Fruit fly (Drosophila melanogaster): ENCODE data around the gene EndoU.

EndoU gene

dm6 chr3R:15919367-15920228 is 11.4 kb downstream of the EndoU start:
- no peak for TF ChIP-seq EcR (GFP tag; optimal IDR thresholded peaks at IDR 0.05)
- TF ChIP-seq Dll (optimal IDR thresholded peaks at IDR 0.05) = peak; percentile 76

- TF ChIP-seq pan (optimal IDR thresholded peaks at IDR 0.05) (no peak), EcR (GFP tag; optimal IDR thresholded peaks at IDR 0.05) (no peak), usp (GFP tag; optimal IDR thresholded peaks at IDR 0.05) (no peak), CG8478 (optimal IDR thresholded peaks at IDR 0.05) (no peak), Dll (optimal IDR thresholded peaks at IDR 0.05) (no peak), psq (optimal IDR thresholded peaks at IDR 0.05) (no peak)
Measured at dm6 chr3R:15920229-15920533, 12.0 kb downstream of the EndoU start.

dm6 chr3R:15920751-15921156 is 12.6 kb downstream of the EndoU start, which contains the start of gene Fbxl7:
Fbxl7 (plus strand) TSS chr3R:15920898.
- TF ChIP-seq psq (optimal IDR thresholded peaks at IDR 0.05) = no peak
- TF ChIP-seq EcR (GFP tag; optimal IDR thresholded peaks at IDR 0.05) = no peak
- TF ChIP-seq CG8478 (optimal IDR thresholded peaks at IDR 0.05) = no peak
- TF ChIP-seq usp (GFP tag; optimal IDR thresholded peaks at IDR 0.05) = no peak
- no peak for TF ChIP-seq Dll (optimal IDR thresholded peaks at IDR 0.05)
- no peak for TF ChIP-seq pan (optimal IDR thresholded peaks at IDR 0.05)

- TF ChIP-seq CG8478 (optimal IDR thresholded peaks at IDR 0.05) (no peak), pan (optimal IDR thresholded peaks at IDR 0.05) (no peak), psq (optimal IDR thresholded peaks at IDR 0.05) (no peak), usp (GFP tag; optimal IDR thresholded peaks at IDR 0.05) (no peak), EcR (GFP tag; optimal IDR thresholded peaks at IDR 0.05) (no peak)
Measured at dm6 chr3R:15921747-15922146, 13.5 kb downstream of the EndoU start.

DNA sequence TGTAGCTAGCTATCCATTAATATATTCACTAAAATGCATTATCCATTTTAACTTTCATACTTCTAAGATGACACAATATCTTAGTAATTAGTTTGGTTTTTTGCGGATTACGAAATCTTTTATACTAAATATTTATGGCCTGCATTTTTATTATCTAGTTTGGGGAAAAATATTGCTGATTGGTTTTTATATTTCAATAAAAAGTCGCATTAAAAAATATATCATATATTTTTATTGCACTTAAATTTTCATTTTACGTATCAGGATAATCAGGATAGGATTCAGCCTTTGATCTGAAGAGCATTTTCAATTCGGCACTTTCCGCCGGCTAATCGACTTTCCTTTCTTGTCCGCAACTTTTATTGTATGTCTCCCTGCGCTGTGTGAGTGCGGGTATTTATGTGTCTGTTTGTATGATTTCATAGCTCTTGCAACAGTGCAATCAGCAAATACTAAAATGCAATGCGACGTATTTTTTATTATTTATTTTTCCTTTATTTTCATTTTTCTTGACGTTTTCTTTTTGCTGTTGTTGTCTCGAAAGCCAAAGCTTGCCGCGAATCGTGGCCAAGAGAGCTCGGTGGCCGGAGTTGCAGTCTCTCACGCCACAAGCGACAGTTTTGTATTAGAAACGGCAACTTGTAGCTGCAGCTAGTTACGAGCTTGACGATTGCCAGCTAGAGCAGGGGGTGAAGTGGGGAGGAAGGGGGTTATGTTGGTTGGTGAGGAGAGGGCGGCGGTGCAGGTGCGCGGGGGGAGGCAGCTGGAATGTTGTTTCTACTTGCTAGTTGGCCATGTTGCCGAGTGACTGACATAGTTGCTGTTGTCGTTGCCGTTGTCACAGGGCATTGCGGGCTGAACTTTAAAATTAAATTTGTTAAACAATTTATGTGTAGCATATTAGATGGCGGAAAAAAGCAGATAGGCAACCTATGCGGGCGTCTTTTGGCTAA is 14.7 kb downstream of the EndoU start:
- TF ChIP-seq Dll (optimal IDR thresholded peaks at IDR 0.05) (no peak), pan (optimal IDR thresholded peaks at IDR 0.05) (no peak), CG8478 (optimal IDR thresholded peaks at IDR 0.05) (no peak), EcR (GFP tag; optimal IDR thresholded peaks at IDR 0.05) (no peak), psq (optimal IDR thresholded peaks at IDR 0.05) (no peak), usp (GFP tag; optimal IDR thresholded peaks at IDR 0.05) (no peak)

DNA sequence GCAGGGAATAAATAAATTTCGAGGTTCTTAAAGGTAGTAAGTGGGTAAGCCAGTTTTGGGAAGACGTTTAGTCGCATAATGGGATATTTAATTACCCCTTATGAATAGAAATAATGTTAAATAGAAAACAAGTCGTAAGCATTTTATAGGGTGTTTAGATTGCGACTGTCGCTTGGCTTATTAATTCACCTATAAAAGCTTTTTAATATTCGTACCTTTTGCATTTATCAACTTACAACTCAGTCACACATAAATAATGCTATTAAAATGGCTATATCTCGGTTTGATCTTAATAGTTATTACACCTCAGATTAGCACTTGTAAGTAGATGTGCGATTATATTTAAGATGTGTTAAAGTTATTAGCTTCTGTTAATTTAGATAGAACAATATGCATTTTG is 17.1 kb downstream of the EndoU start, which contains the start of gene CG34276:
CG34276 (plus strand) TSS at position 301 of the 400 bp plus-strand sequence.
- TF ChIP-seq CG8478 (optimal IDR thresholded peaks at IDR 0.05) (no peak), pan (optimal IDR thresholded peaks at IDR 0.05) (no peak), Dll (optimal IDR thresholded peaks at IDR 0.05) (no peak), psq (optimal IDR thresholded peaks at IDR 0.05) (no peak), EcR (GFP tag; optimal IDR thresholded peaks at IDR 0.05) (no peak), usp (GFP tag; optimal IDR thresholded peaks at IDR 0.05) (no peak)

- TF ChIP-seq usp (GFP tag; optimal IDR thresholded peaks at IDR 0.05) (no peak), Dll (optimal IDR thresholded peaks at IDR 0.05) (no peak), psq (optimal IDR thresholded peaks at IDR 0.05) (no peak), EcR (GFP tag; optimal IDR thresholded peaks at IDR 0.05) (no peak), CG8478 (optimal IDR thresholded peaks at IDR 0.05) (no peak), pan (optimal IDR thresholded peaks at IDR 0.05) (no peak)
Measured at dm6 chr3R:15925939-15926338, 17.7 kb downstream of the EndoU start.

dm6 chr3R:15927172-15927571 is 19.0 kb downstream of the EndoU start:
- TF ChIP-seq Dll (optimal IDR thresholded peaks at IDR 0.05) = no peak
- no peak for TF ChIP-seq usp (GFP tag; optimal IDR thresholded peaks at IDR 0.05)
- no peak for TF ChIP-seq CG8478 (optimal IDR thresholded peaks at IDR 0.05)
- TF ChIP-seq pan (optimal IDR thresholded peaks at IDR 0.05) = no peak

DNA sequence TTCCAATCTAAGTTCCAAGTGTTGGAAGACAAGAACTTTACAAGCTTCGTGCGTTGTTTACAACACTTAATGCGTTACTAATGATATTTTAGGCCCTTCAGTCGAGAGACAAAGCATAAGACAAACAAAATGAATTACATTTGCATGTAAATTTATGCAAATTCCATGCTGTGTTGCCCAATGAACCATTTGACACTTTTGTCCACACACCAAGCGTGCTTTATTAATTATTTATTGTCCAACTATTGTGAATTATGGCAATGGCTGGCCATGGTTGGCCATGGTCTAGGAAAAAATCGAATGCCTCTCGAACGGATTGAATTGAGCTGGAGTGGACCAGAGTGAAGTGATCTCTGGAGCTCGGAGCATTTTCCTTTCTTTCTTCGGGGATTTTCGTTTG is 19.9 kb downstream of the EndoU start:
- no peak for TF ChIP-seq psq (optimal IDR thresholded peaks at IDR 0.05)
- no peak for TF ChIP-seq EcR (GFP tag; optimal IDR thresholded peaks at IDR 0.05)
- TF ChIP-seq usp (GFP tag; optimal IDR thresholded peaks at IDR 0.05) = no peak
- TF ChIP-seq pan (optimal IDR thresholded peaks at IDR 0.05) = no peak
- no peak for TF ChIP-seq CG8478 (optimal IDR thresholded peaks at IDR 0.05)
- TF ChIP-seq Dll (optimal IDR thresholded peaks at IDR 0.05) = no peak

DNA sequence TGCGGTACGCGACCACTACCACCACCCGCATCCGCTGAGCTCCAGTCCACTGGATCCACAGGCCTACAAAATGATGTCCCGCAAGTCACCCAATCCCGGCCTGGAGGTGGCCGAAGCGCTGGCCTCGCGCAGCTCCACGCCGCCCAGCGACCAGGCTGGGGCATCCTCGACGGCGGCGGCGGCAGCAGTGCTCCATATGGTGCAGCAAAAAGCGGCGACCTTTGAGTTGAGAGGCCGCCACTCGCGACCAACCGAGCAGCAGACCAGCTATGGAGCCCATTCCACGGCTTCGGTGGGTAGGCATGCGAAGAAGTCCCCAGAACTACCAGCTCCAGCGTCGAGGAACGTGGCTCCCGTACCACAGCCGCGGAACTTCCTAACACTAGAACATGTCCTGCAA is 21.9 kb downstream of the EndoU start:
- TF ChIP-seq Dll (optimal IDR thresholded peaks at IDR 0.05) (no peak), pan (optimal IDR thresholded peaks at IDR 0.05) (no peak), usp (GFP tag; optimal IDR thresholded peaks at IDR 0.05) (no peak), psq (optimal IDR thresholded peaks at IDR 0.05) (no peak), CG8478 (optimal IDR thresholded peaks at IDR 0.05) (no peak), EcR (GFP tag; optimal IDR thresholded peaks at IDR 0.05) (no peak)

dm6 chr3R:15933609-15934232 is 25.5 kb downstream of the EndoU start, which contains the start of the genes CG5478 and blp:
CG5478 (minus strand) TSS chr3R:15933734.
blp (plus strand) TSS chr3R:15933847.
- no peak for TF ChIP-seq Dll (optimal IDR thresholded peaks at IDR 0.05)
- no peak for TF ChIP-seq usp (GFP tag; optimal IDR thresholded peaks at IDR 0.05)
- TF ChIP-seq CG8478 (optimal IDR thresholded peaks at IDR 0.05) = no peak
- TF ChIP-seq pan (optimal IDR thresholded peaks at IDR 0.05) = no peak
- no peak for TF ChIP-seq psq (optimal IDR thresholded peaks at IDR 0.05)
- no peak for TF ChIP-seq EcR (GFP tag; optimal IDR thresholded peaks at IDR 0.05)

All from whole organism.